Fruit fly (Drosophila melanogaster) whole organism, embryonic: ENCODE measurements around the gene CG42571.

Experiments
- Awh ChIP-seq: fragments of 200-800 bp; sonication (Bioruptor generic); IDR thresholded peaks from 2 replicates; pipeline ENCODE4, ENCODE4 v1.3.6; 2022; ENCODE audit warnings: missing biosample characterization, missing genetic modification characterization
- CG11456 ChIP-seq: fragments of 200-800 bp; sonication (Bioruptor generic); IDR thresholded peaks from 3 replicates; pipeline ENCODE4 v1.3.6; 2022; ENCODE audit warnings: missing biosample characterization, missing genetic modification characterization
- CG12769 ChIP-seq: fragments of 200-800 bp; sonication (Bioruptor generic); optimal IDR thresholded peaks from 2 replicates; lab custom pipeline; 2019; ENCODE audit warnings: missing biosample characterization, mild to moderate bottlenecking, missing genetic modification characterization, moderate library complexity
- CG18262 ChIP-seq: fragments of 200-800 bp; optimal IDR thresholded peaks from 3 replicates; lab custom pipeline; 2019; ENCODE audit warnings: missing biosample characterization, mild to moderate bottlenecking, missing genetic modification characterization, moderate library complexity
- CG2199 ChIP-seq: fragments of 200-800 bp; sonication (Bioruptor generic); IDR thresholded peaks from 3 replicates; pipeline ENCODE4 v1.3.6; 2022; ENCODE audit warnings: missing biosample characterization, missing genetic modification characterization
- CG3726 ChIP-seq: fragments of 200-800 bp; sonication (Bioruptor generic); IDR thresholded peaks from 3 replicates; pipeline ENCODE4, ENCODE4 v1.3.6; 2022; ENCODE audit warnings: missing biosample characterization, missing genetic modification characterization
- CrebB ChIP-seq: fragments of 200-800 bp; sonication (Bioruptor generic); optimal IDR thresholded peaks from 3 replicates; lab custom pipeline; 2018; ENCODE audit warnings: missing biosample characterization, mild to moderate bottlenecking, missing genetic modification characterization
- Dll ChIP-seq: fragments of 200-800 bp; sonication (Bioruptor generic); IDR thresholded peaks from 4 replicates; pipeline ENCODE4 v1.3.6; 2022; ENCODE audit warnings: missing biosample characterization, missing genetic modification characterization; ENCODE audit not compliant: partially characterized antibody
- Fer2 ChIP-seq: fragments of 200-800 bp; sonication (Bioruptor generic); optimal IDR thresholded peaks from 2 replicates; lab custom pipeline; 2018; ENCODE audit warnings: missing biosample characterization, mild to moderate bottlenecking, missing genetic modification characterization, moderate library complexity
- Hr78 ChIP-seq, 2 experiments: fragments of 200-800 bp in 1 of 2; fragments of >200 bp in 1 of 2; sonication (Bioruptor generic) in 1 of 2; optimal IDR thresholded peaks; 2 replicates each; lab custom pipeline; 2017 to 2019; ENCODE audit warnings: missing biosample characterization in 2 of 2, missing genetic modification characterization in 2 of 2, mild to moderate bottlenecking in 1 of 2, moderate library complexity in 1 of 2
- Med ChIP-seq: fragments of 200-800 bp; sonication (Bioruptor generic); peaks from one replicate; lab custom pipeline; 2016; ENCODE audit warnings: missing biosample characterization, missing genetic modification characterization, mild to moderate bottlenecking, inconsistent platforms, moderate library complexity
- NFAT ChIP-seq: fragments of 200-800 bp; sonication (Bioruptor generic); IDR thresholded peaks from 2 replicates; pipeline ENCODE4 v1.3.6; 2022; ENCODE audit warnings: missing biosample characterization, missing genetic modification characterization
- Pdp1 ChIP-seq, 2 experiments: fragments of 200-800 bp; sonication (Bioruptor generic); optimal IDR thresholded peaks; 3 replicates each; lab custom pipeline; 2016; ENCODE audit warnings: missing biosample characterization in 2 of 2, missing genetic modification characterization in 2 of 2, mild to moderate bottlenecking in 1 of 2, moderate library complexity in 1 of 2
- Six4 ChIP-seq: fragments of 200-800 bp; sonication (Bioruptor generic); optimal IDR thresholded peaks from 2 replicates; lab custom pipeline; 2016; ENCODE audit warnings: missing biosample characterization, missing genetic modification characterization
- Ssrp ChIP-seq: fragments of 200-800 bp; sonication (Bioruptor generic); optimal IDR thresholded peaks from 2 replicates; lab custom pipeline; 2018; ENCODE audit warnings: missing biosample characterization, mild to moderate bottlenecking, missing genetic modification characterization, moderate library complexity
- Trl ChIP-seq, 3 experiments: fragments of >200 bp in 2 of 3; fragments of 200-800 bp in 1 of 3; sonication (Bioruptor generic) in 1 of 3; optimal IDR thresholded peaks; 2 replicates in 1 of 3; 3 replicates in 2 of 3; lab custom pipeline; 2016 to 2017; ENCODE audit warnings: missing biosample characterization in 1 of 3, missing genetic modification characterization in 1 of 3
- Vsx1 ChIP-seq: fragments of 200-800 bp; sonication (Bioruptor generic); optimal IDR thresholded peaks from 2 replicates; lab custom pipeline; 2017; ENCODE audit warnings: missing biosample characterization, mild to moderate bottlenecking, missing genetic modification characterization, missing genetic modification reagents
- Xrp1 ChIP-seq: fragments of 200-800 bp; sonication (Bioruptor generic); IDR thresholded peaks from 2 replicates; pipeline ENCODE4 v1.3.6; 2022; ENCODE audit warnings: missing biosample characterization, missing genetic modification characterization
- abd-A ChIP-seq: fragments of 200-800 bp; sonication (Bioruptor generic); optimal IDR thresholded peaks from 3 replicates; lab custom pipeline; 2019; ENCODE audit warnings: missing biosample characterization, mild to moderate bottlenecking, missing genetic modification characterization, moderate library complexity
- chinmo ChIP-seq: fragments of 200-800 bp; sonication (Bioruptor generic); IDR thresholded peaks from 4 replicates; pipeline ENCODE4 v1.3.6; 2022; ENCODE audit warnings: missing biosample characterization, missing genetic modification characterization; ENCODE audit not compliant: partially characterized antibody
- ci ChIP-seq: fragments of 200-800 bp; sonication (Bioruptor generic); IDR thresholded peaks from 3 replicates; pipeline ENCODE4 v1.3.6; 2022; ENCODE audit warnings: missing biosample characterization, missing genetic modification characterization
- da ChIP-seq: fragments of 200-800 bp; sonication (Bioruptor generic); optimal IDR thresholded peaks from 2 replicates; lab custom pipeline; 2016; ENCODE audit warnings: missing biosample characterization, missing genetic modification characterization
- dmrt11E ChIP-seq: fragments of 200-800 bp; sonication (Bioruptor generic); optimal IDR thresholded peaks from 3 replicates; lab custom pipeline; 2018; ENCODE audit warnings: missing biosample characterization, mild to moderate bottlenecking, missing genetic modification characterization, moderate library complexity
- grn ChIP-seq: fragments of 200-800 bp; sonication (Bioruptor generic); optimal IDR thresholded peaks from 3 replicates; lab custom pipeline; 2017; ENCODE audit warnings: missing biosample characterization, missing genetic modification characterization
- gsb-n ChIP-seq: fragments of 200-800 bp; sonication (Bioruptor generic); optimal IDR thresholded peaks from 3 replicates; lab custom pipeline; 2018; ENCODE audit warnings: missing biosample characterization, mild to moderate bottlenecking, missing genetic modification characterization
- gt ChIP-seq: fragments of 200-800 bp; sonication (Bioruptor generic); IDR thresholded peaks from 2 replicates; pipeline ENCODE4 v1.3.6; 2022; ENCODE audit warnings: missing biosample characterization, missing genetic modification characterization
- kni ChIP-seq: fragments of 200-800 bp; sonication (Bioruptor generic); optimal IDR thresholded peaks from 3 replicates; lab custom pipeline; 2017; ENCODE audit warnings: mild to moderate bottlenecking, missing biosample characterization, missing genetic modification reagents, missing genetic modification characterization
- lola ChIP-seq, 3 experiments: fragments of >200 bp in 2 of 3; fragments of 200-800 bp in 1 of 3; sonication (Bioruptor generic) in 1 of 3; optimal IDR thresholded peaks; 2 replicates each; lab custom pipeline; 2017 to 2019; ENCODE audit warnings: missing biosample characterization in 3 of 3, missing genetic modification characterization in 3 of 3, mild to moderate bottlenecking in 1 of 3, moderate library complexity in 1 of 3
- oc ChIP-seq: fragments of 200-800 bp; sonication (Bioruptor generic); optimal IDR thresholded peaks from 2 replicates; lab custom pipeline; 2018; ENCODE audit warnings: missing biosample characterization, mild to moderate bottlenecking, missing genetic modification characterization, moderate library complexity
- pros ChIP-seq: fragments of 200-800 bp; sonication (Bioruptor generic); optimal IDR thresholded peaks from 3 replicates; lab custom pipeline; 2019; ENCODE audit warnings: missing biosample characterization, mild to moderate bottlenecking, missing genetic modification characterization, moderate library complexity
- run ChIP-seq: fragments of 200-800 bp; sonication (Bioruptor generic); optimal IDR thresholded peaks from 3 replicates; lab custom pipeline; 2018; ENCODE audit warnings: missing biosample characterization, mild to moderate bottlenecking, missing genetic modification characterization
- sd ChIP-seq: fragments of 200-800 bp; sonication (Bioruptor generic); optimal IDR thresholded peaks from 3 replicates; lab custom pipeline; 2018; ENCODE audit warnings: missing biosample characterization, mild to moderate bottlenecking, missing genetic modification characterization, moderate library complexity
- sens ChIP-seq: fragments of 200-800 bp; sonication (Bioruptor generic); peaks from one replicate; lab custom pipeline; 2016; ENCODE audit warnings: missing biosample characterization, missing genetic modification characterization
- sr ChIP-seq: fragments of 200-800 bp; sonication (Bioruptor generic); IDR thresholded peaks from 3 replicates; pipeline ENCODE4 v1.3.6; 2022; ENCODE audit warnings: missing biosample characterization, missing genetic modification characterization
- stwl ChIP-seq: fragments of 200-800 bp; sonication (Bioruptor generic); optimal IDR thresholded peaks from 3 replicates; lab custom pipeline; 2018; ENCODE audit warnings: missing biosample characterization, mild to moderate bottlenecking, missing genetic modification characterization, moderate library complexity
- trem ChIP-seq: fragments of 200-800 bp; optimal IDR thresholded peaks from 3 replicates; lab custom pipeline; 2019; ENCODE audit warnings: missing biosample characterization, mild to moderate bottlenecking, missing genetic modification characterization, moderate library complexity
- vvl ChIP-seq: fragments of 200-800 bp; sonication (Bioruptor generic); IDR thresholded peaks from 2 replicates; pipeline ENCODE4 v1.3.6; 2022; ENCODE audit warnings: missing biosample characterization, missing genetic modification characterization
- yki ChIP-seq: fragments of >200 bp; optimal IDR thresholded peaks from 3 replicates; lab custom pipeline; 2018
- z ChIP-seq: fragments of 200-800 bp; sonication (Bioruptor generic); IDR thresholded peaks from 3 replicates; pipeline ENCODE4 v1.3.6; 2022; ENCODE audit warnings: missing biosample characterization, missing genetic modification characterization
- zen2 ChIP-seq: fragments of 200-800 bp; sonication (Bioruptor generic); IDR thresholded peaks from 3 replicates; pipeline ENCODE4 v1.3.6; 2022; ENCODE audit warnings: missing biosample characterization, missing genetic modification characterization; ENCODE audit not compliant: partially characterized antibody

The CG42571 gene

dm6 chr3L:15731832-15732506 lies 15.7 kb downstream of the CG42571 start (continued):
- no peak for TF ChIP-seq yki (lab: Kevin White, UChicago)
- peak; percentile 45 for TF ChIP-seq sens
- no peak for TF ChIP-seq da (GFP tag; lab: Kevin White, UChicago)
- TF ChIP-seq Fer2 (tag; lab: Kevin White, UChicago): no peak
- TF ChIP-seq CG18262 (tag; lab: Kevin White, UChicago): peak; percentile 27
- no peak for TF ChIP-seq zen2 (GFP tag; lab: Robert Waterston, UW)
- TF ChIP-seq trem (tag; lab: Kevin White, UChicago): peak; percentile 3
- TF ChIP-seq gt (GFP tag; lab: Robert Waterston, UW): no peak
- no peak for TF ChIP-seq CG3726 (GFP tag; lab: Robert Waterston, UW)
- TF ChIP-seq lola (GFP tag; optimal IDR thresholded peaks at IDR 0.05; lab: Kevin White, UChicago): peak in 1 of 3 experiments; percentile 32
- peak; percentile 37 for TF ChIP-seq dmrt11E (tag; lab: Kevin White, UChicago)

dm6 chr3L:15740708-15741280 lies 24.5 kb downstream of the CG42571 start:
- TF ChIP-seq Trl (optimal IDR thresholded peaks at IDR 0.05; lab: Kevin White, UChicago): no peak
- no peak for TF ChIP-seq Trl (GFP tag; optimal IDR thresholded peaks at IDR 0.05; lab: Kevin White, UChicago)
- TF ChIP-seq ci (GFP tag; lab: Robert Waterston, UW): 0 out of 3 replicates have a peak, but pooled peaks have one; percentile 6
- TF ChIP-seq gsb-n: peak; percentile 38
- TF ChIP-seq kni: peak; percentile 69
- peak; percentile 81 for TF ChIP-seq Awh (GFP tag; lab: Robert Waterston, UW)
- peak; percentile 80 for TF ChIP-seq z (GFP tag; lab: Robert Waterston, UW)
- peak; percentile 13 for TF ChIP-seq pros (GFP tag; lab: Kevin White, UChicago)
- TF ChIP-seq grn (GFP tag; lab: Kevin White, UChicago): peak; percentile 96
- peak; percentile 57 for TF ChIP-seq CG12769 (tag; lab: Kevin White, UChicago)
- TF ChIP-seq oc: peak; percentile 86
- TF ChIP-seq CrebB (tag; lab: Kevin White, UChicago): no peak
- TF ChIP-seq vvl (GFP tag; lab: Robert Waterston, UW): peak; percentile 89
- TF ChIP-seq Xrp1 (GFP tag; lab: Robert Waterston, UW): 0 out of 2 replicates have a peak, but pooled peaks have one; percentile 6
- TF ChIP-seq Ssrp (tag; lab: Kevin White, UChicago): no peak
- TF ChIP-seq sd: peak; percentile 15
- peak; percentile 59 for TF ChIP-seq Vsx1 (GFP tag; lab: Kevin White, UChicago)
- peak; percentile 91 for TF ChIP-seq abd-A
- TF ChIP-seq NFAT (GFP tag; lab: Robert Waterston, UW): no peak
- TF ChIP-seq sr (GFP tag; lab: Robert Waterston, UW): peak; percentile 20; the same call in 1 of the 3 replicates
- TF ChIP-seq stwl (tag; lab: Kevin White, UChicago): no peak
- TF ChIP-seq Hr78 (GFP tag; optimal IDR thresholded peaks at IDR 0.05; lab: Kevin White, UChicago): peak in 1 of 2 experiments; percentile 87
- TF ChIP-seq Pdp1 (GFP tag; optimal IDR thresholded peaks at IDR 0.05; lab: Kevin White, UChicago): peak in 1 of 2 experiments; percentile 60
- no peak for TF ChIP-seq chinmo (GFP tag; lab: Robert Waterston, UW)
- 0 out of 4 replicates have a peak, but pooled peaks have one; percentile 16 for TF ChIP-seq Dll (GFP tag; lab: Robert Waterston, UW)
- 0 out of 3 replicates have a peak, but pooled peaks have one; percentile 27 for TF ChIP-seq CG2199
- no peak for TF ChIP-seq Six4 (GFP tag; lab: Kevin White, UChicago)
- no peak for TF ChIP-seq Med (GFP tag; lab: Kevin White, UChicago)
- TF ChIP-seq run (tag; lab: Kevin White, UChicago): peak; percentile 37
- no peak for TF ChIP-seq CG11456 (GFP tag; lab: Robert Waterston, UW)
